Worm (Caenorhabditis elegans): ENCODE data around the gene F36H9.7.
A peak's percentile ranks its signal among the peaks of the same experiment; 100 is the strongest.

F36H9.7 gene

ce11 chrV:1804645-1805559 is 30.2 kb upstream of the F36H9.7 start, which contains the start of the genes hsp-16.2 and hsp-16.41 (continued):
- TF ChIP-seq fkh-10 (GFP tag; optimal IDR thresholded peaks at IDR 0.05) (no peak), daf-19 (GFP tag; conservative IDR thresholded peaks at IDR 0.05) (no peak), zfp-2 (tag; optimal IDR thresholded peaks at IDR 0.05) (no peak), zag-1 (tag; optimal IDR thresholded peaks at IDR 0.05) (no peak), mdl-1 (tag; optimal IDR thresholded peaks at IDR 0.05) (no peak), saeg-2 (GFP tag; IDR thresholded peaks at IDR 0.05) (0 out of 2 replicates have a peak, but pooled peaks have one; percentile 45), lin-13 (GFP tag; optimal IDR thresholded peaks at IDR 0.05) (no peak), lin-15B (tag; optimal IDR thresholded peaks at IDR 0.05) (no peak), ceh-44 (GFP tag; IDR thresholded peaks at IDR 0.05) (no peak), duxl-1 (tag; optimal IDR thresholded peaks at IDR 0.05; ENCODE audit: poor library complexity) (no peak), ceh-20 (GFP tag; IDR thresholded peaks at IDR 0.05) (peak; percentile 60; the same call in 1 of the 2 replicates), snpc-1.2 (GFP tag; IDR thresholded peaks at IDR 0.05) (no peak), hif-1 (tag; optimal IDR thresholded peaks at IDR 0.05) (no peak), nhr-42 (GFP tag; IDR thresholded peaks at IDR 0.05) (no peak), tra-1 (GFP tag; IDR thresholded peaks at IDR 0.05) (no peak), unc-39 (tag; optimal IDR thresholded peaks at IDR 0.05) (no peak), daf-8 (GFP tag; IDR thresholded peaks at IDR 0.05) (no peak), egl-27 (tag; optimal IDR thresholded peaks at IDR 0.05) (no peak), unc-130 (GFP tag; optimal IDR thresholded peaks at IDR 0.05) (no peak), ama-1 (optimal IDR thresholded peaks at IDR 0.05) (no peak), cey-2 (tag; optimal IDR thresholded peaks at IDR 0.05; ENCODE audit: borderline replicate concordance, insufficient read depth) (no peak), arid-1 (GFP tag; conservative IDR thresholded peaks at IDR 0.05) (no peak), lin-38 (GFP tag; IDR thresholded peaks at IDR 0.05) (peak; percentile 45), tag-97 (GFP tag; IDR thresholded peaks at IDR 0.05) (no peak), dmd-8 (GFP tag; IDR thresholded peaks at IDR 0.05) (no peak), F37D6.2 (tag; optimal IDR thresholded peaks at IDR 0.05) (peak; percentile 21), ZK337.2 (GFP tag; IDR thresholded peaks at IDR 0.05) (no peak), ceh-82 (tag; optimal IDR thresholded peaks at IDR 0.05) (no peak), vab-7 (GFP tag; IDR thresholded peaks at IDR 0.05) (no peak), nhr-76 (tag; optimal IDR thresholded peaks at IDR 0.05) (no peak), attf-4 (tag; optimal IDR thresholded peaks at IDR 0.05) (no peak), dpl-1 (GFP tag; optimal IDR thresholded peaks at IDR 0.05) (peak; percentile 27), madf-5 (GFP tag; IDR thresholded peaks at IDR 0.05) (0 out of 4 replicates have a peak, but pooled peaks of 1 of the 2 experiments have one; percentile 42), dve-1 (tag; optimal IDR thresholded peaks at IDR 0.05; ENCODE audit: insufficient read depth) (peak; percentile 66), dmd-9 (GFP tag; IDR thresholded peaks at IDR 0.05) (no peak), sdz-12 (GFP tag; optimal IDR thresholded peaks at IDR 0.05) (peak; percentile 52), lin-39 (tag; optimal IDR thresholded peaks at IDR 0.05) (no peak), nhr-6 (tag; optimal IDR thresholded peaks at IDR 0.05) (no peak), Y5F2A.4 (GFP tag; optimal IDR thresholded peaks at IDR 0.05) (no peak), unc-62 (GFP tag; optimal IDR thresholded peaks at IDR 0.05 in 1 of 2) (peak in 1 of 2 experiments; percentile 29), unc-62 (tag; optimal IDR thresholded peaks at IDR 0.05) (no peak), nhr-77 (tag; optimal IDR thresholded peaks at IDR 0.05) (no peak), nhr-111 (GFP tag; optimal IDR thresholded peaks at IDR 0.05) (no peak), fos-1 (tag; optimal IDR thresholded peaks at IDR 0.05) (no peak), lin-1 (GFP tag; IDR thresholded peaks at IDR 0.05) (no peak; the same call in 1 of the 2 replicates), nhr-48 (tag; optimal IDR thresholded peaks at IDR 0.05) (peak; percentile 94), mep-1 (tag; optimal IDR thresholded peaks at IDR 0.05) (peak; percentile 23), mxl-3 (GFP tag; optimal IDR thresholded peaks at IDR 0.05) (peak; percentile 46), spr-3 (GFP tag; optimal IDR thresholded peaks at IDR 0.05) (no peak), ctbp-1 (GFP tag; IDR thresholded peaks at IDR 0.05) (peak; percentile 59; the same call in 1 of the 2 replicates)
